Fruit fly (Drosophila melanogaster): Measurements from ENCODE around the gene Npc2f.

Npc2f gene

dm6 chr3R:24113070-24113385, 24.7 kb upstream of the Npc2f start, which contains the start of gene Root:
Gene Root, plus strand, starts transcription at chr3R:24113286.
- no peak for TF ChIP-seq sage (GFP tag; optimal IDR thresholded peaks at IDR 0.05)
- TF ChIP-seq jim (GFP tag; optimal IDR thresholded peaks at IDR 0.05) = no peak
- TF ChIP-seq ey (GFP tag; optimal IDR thresholded peaks at IDR 0.05) = no peak

dm6 chr3R:24116180-24116579, 21.5 kb upstream of the Npc2f start, which contains the start of gene CG13607:
Gene CG13607, minus strand, starts transcription at chr3R:24116322.
- TF ChIP-seq Hr78 (GFP tag; optimal IDR thresholded peaks at IDR 0.05) (no peak), tai (GFP tag; optimal IDR thresholded peaks at IDR 0.05) (no peak), HLH106 (tag; optimal IDR thresholded peaks at IDR 0.05) (no peak), psq (GFP tag; optimal IDR thresholded peaks at IDR 0.05) (no peak), Myc (optimal IDR thresholded peaks at IDR 0.05) (no peak), sage (GFP tag; optimal IDR thresholded peaks at IDR 0.05) (no peak), Rel (GFP tag; optimal IDR thresholded peaks at IDR 0.05) (no peak), Rel (tag; optimal IDR thresholded peaks at IDR 0.05) (no peak), CG9705 (GFP tag; optimal IDR thresholded peaks at IDR 0.05) (no peak)

- peak; percentile 10 for TF ChIP-seq Hnf4 (GFP tag; optimal IDR thresholded peaks at IDR 0.05)
- no peak for TF ChIP-seq Rel (GFP tag; optimal IDR thresholded peaks at IDR 0.05)
- TF ChIP-seq Rel (tag; optimal IDR thresholded peaks at IDR 0.05) = peak; percentile 14
- no peak for TF ChIP-seq ey (GFP tag; optimal IDR thresholded peaks at IDR 0.05)
Observed at dm6 chr3R:24116972-24117371, 20.7 kb upstream of the Npc2f start.

dm6 chr3R:24121669-24122068, 16.0 kb upstream of the Npc2f start:
- TF ChIP-seq Dfd (GFP tag; optimal IDR thresholded peaks at IDR 0.05) = no peak
- no peak for TF ChIP-seq N (GFP tag; optimal IDR thresholded peaks at IDR 0.05)
- TF ChIP-seq ey (GFP tag; optimal IDR thresholded peaks at IDR 0.05) = no peak
- TF ChIP-seq Rel (GFP tag; optimal IDR thresholded peaks at IDR 0.05) = no peak
- peak; percentile 88 for TF ChIP-seq Rel (tag; optimal IDR thresholded peaks at IDR 0.05)
- no peak for TF ChIP-seq Myc (optimal IDR thresholded peaks at IDR 0.05)
- no peak for TF ChIP-seq sv (GFP tag; optimal IDR thresholded peaks at IDR 0.05)
- no peak for TF ChIP-seq fru (GFP tag; optimal IDR thresholded peaks at IDR 0.05)
- TF ChIP-seq dsf (GFP tag; optimal IDR thresholded peaks at IDR 0.05; ENCODE audit: borderline replicate concordance) = no peak

dm6 chr3R:24122369-24122768, 15.3 kb upstream of the Npc2f start:
- no peak for TF ChIP-seq brk (GFP tag; optimal IDR thresholded peaks at IDR 0.05)
- TF ChIP-seq psq (GFP tag; optimal IDR thresholded peaks at IDR 0.05) = no peak
- no peak for TF ChIP-seq Hr83 (GFP tag; optimal IDR thresholded peaks at IDR 0.05; ENCODE audit: poor library complexity, severe bottlenecking)
- no peak for TF ChIP-seq Myc (optimal IDR thresholded peaks at IDR 0.05)
- TF ChIP-seq sage (GFP tag; optimal IDR thresholded peaks at IDR 0.05) = no peak
- no peak for TF ChIP-seq HLH106 (tag; optimal IDR thresholded peaks at IDR 0.05)
- no peak for TF ChIP-seq Dfd (GFP tag; optimal IDR thresholded peaks at IDR 0.05)
- no peak for TF ChIP-seq dl (GFP tag; optimal IDR thresholded peaks at IDR 0.05; ENCODE audit: insufficient read depth in 1 of 2, partially characterized antibody in 2 of 2)
- TF ChIP-seq Sp1 (GFP tag; optimal IDR thresholded peaks at IDR 0.05) = no peak
- TF ChIP-seq Hnf4 (GFP tag; optimal IDR thresholded peaks at IDR 0.05) = no peak
- no peak for TF ChIP-seq OdsH (GFP tag; optimal IDR thresholded peaks at IDR 0.05)
- no peak for TF ChIP-seq ey (GFP tag; optimal IDR thresholded peaks at IDR 0.05)
- no peak for TF ChIP-seq woc (GFP tag; optimal IDR thresholded peaks at IDR 0.05)

dm6 chr3R:24130080-24130479, 7.6 kb upstream of the Npc2f start, which contains the start of the genes GatB and Tsc1:
Gene GatB, minus strand, starts transcription at chr3R:24130255.
Gene Tsc1, plus strand, starts transcription at chr3R:24130307.
- TF ChIP-seq Rel (GFP tag; optimal IDR thresholded peaks at IDR 0.05) (no peak), Rel (tag; optimal IDR thresholded peaks at IDR 0.05) (peak; percentile 39), sv (GFP tag; optimal IDR thresholded peaks at IDR 0.05) (no peak)

dm6 chr3R:24134580-24134979, 3.1 kb upstream of the Npc2f start, which contains the start of gene Sec10:
Gene Sec10, plus strand, starts transcription at chr3R:24134831.
- TF ChIP-seq Rel (GFP tag; optimal IDR thresholded peaks at IDR 0.05) (no peak), Rel (tag; optimal IDR thresholded peaks at IDR 0.05) (peak; percentile 28), lola (GFP tag; optimal IDR thresholded peaks at IDR 0.05) (no peak)
